Worm (Caenorhabditis elegans) whole organism, young adult: ENCODE results near the gene str-146.

Experiments used
- B0019.2 ChIP-seq: fragments of 200-800 bp; sonication (Bioruptor generic); conservative IDR thresholded peaks from 2 replicates; pipeline ENCODE4 v1.3.6; 2022; ENCODE audit warnings: missing genetic modification reagents, missing genetic modification characterization, missing compliant biosample characterization
- B0035.1 ChIP-seq: sonication (generic microtip); optimal IDR thresholded peaks from 2 replicates; lab custom pipeline; 2016; ENCODE audit warnings: missing genetic modification characterization, mild to moderate bottlenecking, missing compliant biosample characterization, missing genotype, missing genetic modification reagents
- F23B12.7 ChIP-seq: sonication (generic microtip); optimal IDR thresholded peaks from 2 replicates; lab custom pipeline; 2017; ENCODE audit warnings: missing genetic modification characterization, mild to moderate bottlenecking, missing compliant biosample characterization, antibody characterized with exemption, moderate library complexity; ENCODE audit not compliant: insufficient read depth
- F37B4.10 ChIP-seq: fragments of 200-800 bp; sonication (Bioruptor generic); IDR thresholded peaks from 2 replicates; pipeline ENCODE4 v1.3.6; 2022; ENCODE audit warnings: missing genetic modification characterization, missing compliant biosample characterization
- F49E8.2 ChIP-seq: sonication (generic microtip); optimal IDR thresholded peaks from 3 replicates; lab custom pipeline; 2017; ENCODE audit warnings: missing genetic modification characterization, mild to moderate bottlenecking, missing compliant biosample characterization, antibody characterized with exemption, moderate library complexity; ENCODE audit not compliant: insufficient read depth
- T26A5.8 ChIP-seq: sonication (generic microtip); optimal IDR thresholded peaks from 2 replicates; lab custom pipeline; 2016; ENCODE audit warnings: missing genetic modification characterization, missing compliant biosample characterization
- Y53G8AR.9 ChIP-seq: fragments of 200-800 bp; sonication (Bioruptor generic); conservative IDR thresholded peaks from 2 replicates; pipeline ENCODE4 v1.3.6; 2022; ENCODE audit warnings: missing genetic modification reagents, missing genetic modification characterization, missing compliant biosample characterization
- aptf-3 ChIP-seq: fragments of 200-800 bp; sonication (Bioruptor generic); IDR thresholded peaks from 2 replicates; pipeline ENCODE4 v1.3.6; 2022; ENCODE audit warnings: missing genetic modification characterization, missing compliant biosample characterization
- athp-1 ChIP-seq: sonication (generic microtip); optimal IDR thresholded peaks from 2 replicates; lab custom pipeline; 2017; ENCODE audit warnings: mild to moderate bottlenecking, missing genetic modification characterization, missing compliant biosample characterization
- bed-2 ChIP-seq: fragments of 200-800 bp; sonication (Bioruptor generic); IDR thresholded peaks from 2 replicates; pipeline ENCODE4 v1.3.6; 2022; ENCODE audit warnings: missing genetic modification reagents, missing genetic modification characterization, missing compliant biosample characterization
- cebp-1 ChIP-seq, 2 experiments: fragments of 200-800 bp in 1 of 2; sonication (Bioruptor generic) in 1 of 2; sonication (generic microtip) in 1 of 2; IDR thresholded peaks in 1 of 2; optimal IDR thresholded peaks in 1 of 2; 2 replicates each; pipeline versions ENCODE4 v1.3.6 to Lab custom; 2017 to 2022; ENCODE audit warnings: missing compliant biosample characterization in 2 of 2, missing genetic modification characterization in 2 of 2, mild to moderate bottlenecking in 1 of 2, missing genetic modification reagents in 1 of 2, moderate library complexity in 1 of 2
- ceh-100 ChIP-seq: fragments of 200-800 bp; sonication (Bioruptor generic); IDR thresholded peaks from 2 replicates; pipeline ENCODE4 v1.3.6; 2022; ENCODE audit warnings: missing genetic modification reagents, missing genetic modification characterization, missing compliant biosample characterization
- ceh-27 ChIP-seq: fragments of 200-800 bp; sonication (Bioruptor generic); optimal IDR thresholded peaks from 2 replicates; lab custom pipeline; 2018; ENCODE audit warnings: mild to moderate bottlenecking, missing genetic modification characterization, moderate library complexity, missing compliant biosample characterization
- ceh-91 ChIP-seq: fragments of 200-800 bp; sonication (Bioruptor generic); IDR thresholded peaks from 2 replicates; pipeline ENCODE4 v1.3.6; 2022; ENCODE audit warnings: missing genetic modification reagents, missing genetic modification characterization, missing compliant biosample characterization
- dox-1 ChIP-seq: fragments of 200-800 bp; sonication (Bioruptor generic); IDR thresholded peaks from 2 replicates; pipeline ENCODE4 v1.3.6; 2022; ENCODE audit warnings: missing genetic modification reagents, missing genetic modification characterization, missing compliant biosample characterization
- dpl-1 ChIP-seq: fragments of 150-350 bp; optimal IDR thresholded peaks from 2 replicates; lab custom pipeline; 2014; ENCODE audit warnings: missing biosample characterization, missing genetic modification reagents, missing genetic modification characterization
- fkh-3 ChIP-seq: sonication (generic microtip); optimal IDR thresholded peaks from 2 replicates; lab custom pipeline; 2016; ENCODE audit warnings: mild to moderate bottlenecking, missing genetic modification characterization, missing compliant biosample characterization
- gei-17 ChIP-seq: fragments of 200-800 bp; sonication (Bioruptor generic); optimal IDR thresholded peaks from 2 replicates; lab custom pipeline; 2018; ENCODE audit warnings: mild to moderate bottlenecking, missing genetic modification characterization, missing compliant biosample characterization
- hlh-12 ChIP-seq: sonication (generic microtip); optimal IDR thresholded peaks from 2 replicates; lab custom pipeline; 2016; ENCODE audit warnings: missing genetic modification characterization, missing compliant biosample characterization
- hlh-26 ChIP-seq: fragments of 200-800 bp; sonication (Bioruptor generic); conservative IDR thresholded peaks from 2 replicates; pipeline ENCODE4 v1.3.6; 2022; ENCODE audit warnings: missing genetic modification reagents, missing genetic modification characterization, missing compliant biosample characterization
- hsf-1 ChIP-seq: fragments of 200-800 bp; sonication (Bioruptor generic); IDR thresholded peaks from 2 replicates; pipeline ENCODE4 v1.3.6; 2022; ENCODE audit warnings: missing genetic modification reagents, missing genetic modification characterization, missing compliant biosample characterization
- let-607 ChIP-seq, 2 experiments: fragments of 200-800 bp in 1 of 2; sonication (Bioruptor generic) in 1 of 2; sonication (generic microtip) in 1 of 2; optimal IDR thresholded peaks; 2 replicates each; lab custom pipeline; 2016 to 2018; ENCODE audit warnings: mild to moderate bottlenecking in 2 of 2, missing compliant biosample characterization in 2 of 2, missing genetic modification characterization in 2 of 2, moderate library complexity in 2 of 2, missing genotype in 1 of 2
- lsl-1 ChIP-seq: fragments of 200-800 bp; sonication (Bioruptor generic); optimal IDR thresholded peaks from 2 replicates; lab custom pipeline; 2018; ENCODE audit warnings: mild to moderate bottlenecking, missing genetic modification characterization, moderate library complexity, missing compliant biosample characterization
- madf-8 ChIP-seq: fragments of 200-800 bp; sonication (Bioruptor generic); conservative IDR thresholded peaks from 2 replicates; pipeline ENCODE4 v1.3.6; 2022; ENCODE audit warnings: missing genetic modification reagents, missing genetic modification characterization, missing compliant biosample characterization
- nhr-179 ChIP-seq: sonication (generic microtip); optimal IDR thresholded peaks from 2 replicates; lab custom pipeline; 2016; ENCODE audit warnings: mild to moderate bottlenecking, missing genetic modification characterization, missing compliant biosample characterization
- nhr-80 ChIP-seq: sonication (generic microtip); optimal IDR thresholded peaks from 2 replicates; lab custom pipeline; 2016; ENCODE audit warnings: missing genetic modification characterization, missing compliant biosample characterization
- rec-8 ChIP-seq, 2 experiments: sonication (generic microtip); optimal IDR thresholded peaks; 2 replicates each; lab custom pipeline; 2016; ENCODE audit warnings: mild to moderate bottlenecking in 2 of 2, missing genetic modification characterization in 2 of 2, missing genetic modification reagents in 2 of 2, missing genotype in 2 of 2, missing biosample characterization in 1 of 2, missing compliant biosample characterization in 1 of 2, moderate library complexity in 1 of 2
- repo-1 ChIP-seq: sonication (generic microtip); optimal IDR thresholded peaks from 2 replicates; lab custom pipeline; 2017; ENCODE audit warnings: mild to moderate bottlenecking, missing genetic modification characterization, missing compliant biosample characterization
- snpc-1.3 ChIP-seq: sonication (generic microtip); optimal IDR thresholded peaks from 2 replicates; lab custom pipeline; 2017; ENCODE audit warnings: missing genetic modification characterization, mild to moderate bottlenecking, missing compliant biosample characterization, antibody characterized with exemption, moderate library complexity, missing genotype, missing genetic modification reagents; ENCODE audit not compliant: insufficient read depth
- snpc-4 ChIP-seq, 5 experiments: fragments of 150-350 bp in 1 of 5; sonication (generic microtip) in 4 of 5; optimal IDR thresholded peaks; 2 replicates each; lab custom pipeline; 2014 to 2018; ENCODE audit warnings: missing genetic modification characterization in 5 of 5, missing biosample characterization in 3 of 5, antibody characterized with exemption in 2 of 5, mild to moderate bottlenecking in 2 of 5, missing compliant biosample characterization in 2 of 5, missing genotype in 2 of 5, moderate library complexity in 2 of 5, missing genetic modification reagents in 1 of 5
- somi-1 ChIP-seq: fragments of 200-800 bp; sonication (Bioruptor generic); optimal IDR thresholded peaks from 2 replicates; lab custom pipeline; 2018; ENCODE audit warnings: mild to moderate bottlenecking, missing genetic modification characterization, missing compliant biosample characterization
- ztf-18 ChIP-seq: sonication (generic microtip); optimal IDR thresholded peaks from 2 replicates; lab custom pipeline; 2016; ENCODE audit warnings: missing genotype, mild to moderate bottlenecking, missing genetic modification characterization, missing compliant biosample characterization
- ztf-28 ChIP-seq: fragments of 200-800 bp; sonication (Bioruptor generic); IDR thresholded peaks from 2 replicates; pipeline ENCODE4 v1.3.6; 2022; ENCODE audit warnings: missing genetic modification reagents, missing genetic modification characterization, missing compliant biosample characterization

The str-146 gene

DNA sequence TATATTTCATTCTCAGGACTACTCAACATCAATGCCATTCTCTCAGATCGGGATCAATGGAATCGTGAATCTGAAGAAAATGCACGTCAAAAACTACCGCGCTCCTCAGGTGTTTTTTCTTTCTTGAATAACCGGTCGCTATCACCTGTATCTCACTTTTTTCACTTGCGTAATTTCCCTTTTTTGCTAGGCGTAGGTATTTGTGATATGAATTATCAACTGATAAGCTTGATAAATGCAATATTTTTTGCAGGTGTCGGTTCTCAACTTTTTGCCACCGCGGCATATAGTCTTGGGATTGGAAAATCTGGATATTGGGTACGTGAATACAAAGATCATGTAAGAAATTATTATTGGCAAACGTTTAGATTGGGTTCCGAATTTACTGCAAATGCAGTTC is 40.1 kb downstream of the str-146 start:
- TF ChIP-seq rec-8 (tag; optimal IDR thresholded peaks at IDR 0.05; lab: Kevin White, UChicago) (no peak), hsf-1 (GFP tag; lab: Robert Waterston, UW) (no peak), F23B12.7 (tag; lab: Kevin White, UChicago) (no peak), ztf-18 (tag; lab: Kevin White, UChicago) (no peak), nhr-80 (tag; lab: Kevin White, UChicago) (no peak)

DNA sequence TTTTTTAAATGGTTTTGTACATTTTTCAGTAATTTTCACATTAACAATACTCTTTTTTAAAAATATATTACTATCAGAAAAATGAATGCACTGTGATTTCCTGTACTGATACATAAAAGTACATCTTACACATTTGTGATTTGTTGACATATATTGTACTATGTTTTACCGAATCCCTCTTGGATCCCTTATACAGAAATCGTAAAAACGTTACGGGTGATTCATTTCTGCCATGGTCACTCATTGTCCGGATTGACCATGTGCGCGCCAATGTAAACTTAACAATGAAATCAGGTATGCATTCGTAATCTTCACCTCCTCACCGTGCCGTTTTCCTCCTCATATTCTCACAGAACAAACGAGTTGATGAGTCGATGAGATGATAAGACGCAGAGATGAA is 41.1 kb downstream of the str-146 start, which contains the start of gene ZC513.2:
TSS of gene ZC513.2 (plus strand) at position 301 of the 400 bp plus-strand sequence.
- TF ChIP-seq snpc-4 (GFP tag; optimal IDR thresholded peaks at IDR 0.05; lab: Kevin White, UChicago) (no peak), snpc-4 (tag; optimal IDR thresholded peaks at IDR 0.05; lab: Kevin White, UChicago) (no peak), snpc-1.3 (tag; lab: Kevin White, UChicago) (no peak), dox-1 (GFP tag; lab: Robert Waterston, UW) (no peak)

DNA sequence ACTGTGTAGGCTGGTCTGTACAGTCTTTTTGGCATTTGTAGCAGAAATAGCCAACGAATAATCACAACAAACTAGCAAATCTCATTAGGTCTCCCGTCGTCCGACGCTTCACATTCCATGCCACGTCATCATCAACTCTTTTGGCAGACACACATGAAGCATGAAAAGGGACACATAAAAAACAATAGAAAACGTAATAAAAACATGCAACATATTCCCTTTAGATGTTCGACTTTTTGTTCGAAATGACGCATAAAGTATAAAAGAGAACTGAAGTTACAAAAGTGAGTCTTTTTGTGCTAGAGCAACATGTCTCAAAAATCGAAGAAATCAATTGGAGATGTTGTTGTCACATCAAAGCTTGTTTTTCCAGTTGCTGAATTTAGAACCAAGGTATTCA is 43.4 kb downstream of the str-146 start, which contains the start of gene sth-1:
TSS of gene sth-1 (plus strand) at position 301 of the 400 bp plus-strand sequence.
- no peak for TF ChIP-seq T26A5.8
- no peak for TF ChIP-seq aptf-3 (GFP tag; lab: Robert Waterston, UW)
- TF ChIP-seq F37B4.10 (GFP tag; lab: Robert Waterston, UW), result no peak
- TF ChIP-seq ceh-91 (GFP tag; lab: Robert Waterston, UW), result no peak
- no peak for TF ChIP-seq dpl-1 (GFP tag; lab: Kevin White, UChicago)
- TF ChIP-seq ceh-100 (GFP tag; lab: Robert Waterston, UW), result no peak
- TF ChIP-seq ztf-28 (GFP tag; lab: Robert Waterston, UW), result no peak
- TF ChIP-seq B0019.2, result no peak
- TF ChIP-seq athp-1 (tag; lab: Kevin White, UChicago), result no peak
- no peak for TF ChIP-seq cebp-1 (GFP tag; IDR thresholded peaks at IDR 0.05; lab: Robert Waterston, UW)
- TF ChIP-seq cebp-1 (tag; optimal IDR thresholded peaks at IDR 0.05; lab: Kevin White, UChicago), result no peak
- no peak for TF ChIP-seq let-607 (tag; optimal IDR thresholded peaks at IDR 0.05; lab: Kevin White, UChicago)
- no peak for TF ChIP-seq lsl-1
- no peak for TF ChIP-seq somi-1
- TF ChIP-seq F49E8.2, result no peak

DNA sequence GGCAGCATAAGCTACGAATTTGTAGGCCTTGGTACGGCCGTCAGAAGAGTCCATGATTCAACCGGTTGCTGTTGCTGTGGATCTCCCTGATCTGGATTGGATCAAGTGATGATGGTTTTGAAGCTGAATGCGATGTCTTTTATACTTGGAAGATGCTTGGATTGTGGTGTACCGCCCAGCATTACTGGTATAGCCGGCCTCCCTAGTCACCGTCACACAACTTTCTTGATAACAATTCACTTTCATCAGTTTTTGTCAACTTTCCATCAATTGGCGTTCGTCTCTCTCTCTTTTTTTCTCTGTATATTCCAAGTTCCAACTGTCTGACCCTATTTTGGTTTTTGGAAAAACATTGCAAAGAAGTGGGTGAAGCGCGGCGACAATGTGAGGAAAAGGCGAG is 44.5 kb downstream of the str-146 start, which contains the start of gene col-43:
TSS of gene col-43 (minus strand) at position 101 of the 400 bp plus-strand sequence.
- TF ChIP-seq hlh-12 (no peak), snpc-4 (GFP tag; optimal IDR thresholded peaks at IDR 0.05; lab: Kevin White, UChicago) (no peak), snpc-4 (tag; optimal IDR thresholded peaks at IDR 0.05; lab: Kevin White, UChicago) (no peak), hlh-26 (no peak), madf-8 (GFP tag; lab: Robert Waterston, UW) (no peak), B0035.1 (tag; lab: Kevin White, UChicago) (no peak), bed-2 (GFP tag; lab: Robert Waterston, UW) (no peak), gei-17 (GFP tag; lab: Kevin White, UChicago) (no peak), Y53G8AR.9 (GFP tag; lab: Robert Waterston, UW) (no peak), fkh-3 (tag; lab: Kevin White, UChicago) (no peak), nhr-179 (tag; lab: Kevin White, UChicago) (no peak), athp-1 (tag; lab: Kevin White, UChicago) (no peak), ceh-27 (GFP tag; lab: Kevin White, UChicago) (no peak), repo-1 (no peak)
- TF ChIP-seq, all 124 proteins: peak for 0
